Worm (Caenorhabditis elegans) whole organism, early embryonic: ENCODE measurements around the gene F53F4.15.

Source experiments
- B0310.2 ChIP-seq: sonication (generic microtip); optimal IDR thresholded peaks from 2 replicates; lab custom pipeline; 2016; ENCODE audit warnings: mild to moderate bottlenecking, missing genetic modification characterization, missing compliant biosample characterization
- F13C5.2 ChIP-seq: sonication (generic microtip); optimal IDR thresholded peaks from 2 replicates; lab custom pipeline; 2017; ENCODE audit warnings: mild to moderate bottlenecking, missing genetic modification characterization, inconsistent platforms, missing compliant biosample characterization
- aly-1 ChIP-seq: sonication (generic microtip); optimal IDR thresholded peaks from 2 replicates; lab custom pipeline; 2016; ENCODE audit warnings: missing genetic modification characterization, missing compliant biosample characterization
- ama-1 ChIP-seq: fragments of 150-350 bp; optimal IDR thresholded peaks from 2 replicates; lab custom pipeline; 2014
- ceh-13 ChIP-seq: fragments of 200-800 bp; sonication (Bioruptor generic); optimal IDR thresholded peaks from 2 replicates; lab custom pipeline; 2018; ENCODE audit warnings: mild to moderate bottlenecking, missing genetic modification characterization, missing compliant biosample characterization
- ceh-36 ChIP-seq: sonication (generic microtip); optimal IDR thresholded peaks from 2 replicates; lab custom pipeline; 2016; ENCODE audit warnings: missing genetic modification characterization, inconsistent platforms, missing compliant biosample characterization
- ets-7 ChIP-seq: sonication (generic microtip); optimal IDR thresholded peaks from 2 replicates; lab custom pipeline; 2016; ENCODE audit warnings: missing genotype, missing genetic modification characterization, missing compliant biosample characterization
- flt-1 ChIP-seq: fragments of 200-800 bp; sonication (Bioruptor generic); IDR thresholded peaks from 2 replicates; pipeline ENCODE4 v1.3.6; 2022; ENCODE audit warnings: missing genetic modification characterization, missing compliant biosample characterization
- hmbx-1 ChIP-seq: sonication (generic microtip); optimal IDR thresholded peaks from 2 replicates; lab custom pipeline; 2016; ENCODE audit warnings: mild to moderate bottlenecking, missing genetic modification characterization, missing compliant biosample characterization
- hmg-4 ChIP-seq: fragments of 200-800 bp; sonication (Bioruptor generic); optimal IDR thresholded peaks from 2 replicates; lab custom pipeline; 2018; ENCODE audit warnings: mild to moderate bottlenecking, missing genetic modification characterization, missing compliant biosample characterization
- hnd-1 ChIP-seq: sonication (generic microtip); optimal IDR thresholded peaks from 2 replicates; lab custom pipeline; 2016; ENCODE audit warnings: missing genetic modification characterization, missing compliant biosample characterization
- pes-1 ChIP-seq: fragments of 200-800 bp; sonication (Bioruptor generic); IDR thresholded peaks from 2 replicates; pipeline ENCODE4 v1.3.6; 2022; ENCODE audit warnings: missing genetic modification reagents, missing genetic modification characterization, missing compliant biosample characterization
- scrt-1 ChIP-seq: fragments of 200-800 bp; sonication (Bioruptor generic); IDR thresholded peaks from 2 replicates; pipeline ENCODE4 v1.3.6; 2022; ENCODE audit warnings: missing genetic modification characterization, missing compliant biosample characterization
- sea-1 ChIP-seq: fragments of 200-800 bp; sonication (Bioruptor generic); conservative IDR thresholded peaks from 2 replicates; pipeline ENCODE4 v1.3.6; 2022; ENCODE audit warnings: missing genetic modification characterization, missing compliant biosample characterization
- tbx-11 ChIP-seq: fragments of 200-800 bp; sonication (Bioruptor generic); IDR thresholded peaks from 2 replicates; pipeline ENCODE4 v1.3.6; 2022; ENCODE audit warnings: missing genetic modification characterization, missing compliant biosample characterization
- tbx-37 ChIP-seq: fragments of 200-800 bp; sonication (Bioruptor generic); conservative IDR thresholded peaks from 2 replicates; pipeline ENCODE4 v1.3.6; 2022; ENCODE audit warnings: missing genetic modification reagents, missing genetic modification characterization, missing compliant biosample characterization
- tra-4 ChIP-seq: sonication (generic microtip); optimal IDR thresholded peaks from 2 replicates; lab custom pipeline; 2017; ENCODE audit warnings: missing genetic modification characterization, missing compliant biosample characterization

F53F4.15 gene

ce11 chrV:13647185-13647584, 26.4 kb downstream of the F53F4.15 start:
- no peak for TF ChIP-seq tbx-11
- TF ChIP-seq aly-1 (tag; lab: Kevin White, UChicago), result peak; percentile 14

- TF ChIP-seq tra-4 (tag; lab: Kevin White, UChicago) (no peak), pes-1 (peak; percentile 44; the same call in 1 of the 2 replicates), B0310.2 (tag; lab: Kevin White, UChicago) (no peak)
Measured at ce11 chrV:13647617-13648016, 26.8 kb downstream of the F53F4.15 start.

ce11 chrV:13649730-13650349, 29.1 kb downstream of the F53F4.15 start, which contains the start of gene H37A05.4:
TSS of gene H37A05.4 (minus strand) at chrV:13649780.
- TF ChIP-seq hmg-4 (GFP tag; lab: Kevin White, UChicago), result peak; percentile 2
- no peak for TF ChIP-seq scrt-1

- no peak for TF ChIP-seq ama-1
- TF ChIP-seq F13C5.2, result no peak
- no peak for TF ChIP-seq flt-1 (GFP tag; lab: Robert Waterston, UW)
- no peak for TF ChIP-seq pes-1
- no peak for TF ChIP-seq ceh-13 (GFP tag; lab: Kevin White, UChicago)
- TF ChIP-seq aly-1 (tag; lab: Kevin White, UChicago), result no peak
- TF ChIP-seq sea-1, result no peak
- TF ChIP-seq tra-4 (tag; lab: Kevin White, UChicago), result no peak
- TF ChIP-seq tbx-11, result no peak
- TF ChIP-seq ets-7, result no peak
- TF ChIP-seq scrt-1, result no peak
- no peak for TF ChIP-seq hmg-4 (GFP tag; lab: Kevin White, UChicago)
Measured at ce11 chrV:13650800-13651199, 30.0 kb downstream of the F53F4.15 start.

- TF ChIP-seq F13C5.2 (no peak), ets-7 (no peak), ceh-13 (GFP tag; lab: Kevin White, UChicago) (no peak), sea-1 (no peak), ama-1 (no peak), pes-1 (no peak), flt-1 (GFP tag; lab: Robert Waterston, UW) (no peak), ceh-36 (tag; lab: Kevin White, UChicago) (no peak), B0310.2 (tag; lab: Kevin White, UChicago) (no peak), tra-4 (tag; lab: Kevin White, UChicago) (no peak), hmg-4 (GFP tag; lab: Kevin White, UChicago) (no peak), hmbx-1 (tag; lab: Kevin White, UChicago) (no peak), aly-1 (tag; lab: Kevin White, UChicago) (no peak)
Measured at ce11 chrV:13652322-13652721, 31.5 kb downstream of the F53F4.15 start.

- TF ChIP-seq scrt-1 (no peak), hmg-4 (GFP tag; lab: Kevin White, UChicago) (no peak), aly-1 (tag; lab: Kevin White, UChicago) (no peak), hmbx-1 (tag; lab: Kevin White, UChicago) (no peak), tbx-11 (no peak), pes-1 (no peak), ama-1 (no peak), ceh-13 (GFP tag; lab: Kevin White, UChicago) (no peak), flt-1 (GFP tag; lab: Robert Waterston, UW) (no peak), tbx-37 (GFP tag; lab: Robert Waterston, UW) (no peak), F13C5.2 (no peak), tra-4 (tag; lab: Kevin White, UChicago) (no peak)
Measured at ce11 chrV:13653713-13654393, 33.1 kb downstream of the F53F4.15 start, which contains the start of gene lpin-1. TSS of gene lpin-1 (minus strand) at chrV:13654129.

- TF ChIP-seq F13C5.2, result no peak
- no peak for TF ChIP-seq flt-1 (GFP tag; lab: Robert Waterston, UW)
- TF ChIP-seq hmg-4 (GFP tag; lab: Kevin White, UChicago), result no peak
- no peak for TF ChIP-seq hnd-1 (tag; lab: Kevin White, UChicago)
- TF ChIP-seq tra-4 (tag; lab: Kevin White, UChicago), result no peak
- TF ChIP-seq scrt-1, result no peak
- TF ChIP-seq sea-1, result no peak
- no peak for TF ChIP-seq tbx-37 (GFP tag; lab: Robert Waterston, UW)
- no peak for TF ChIP-seq tbx-11
- TF ChIP-seq ceh-13 (GFP tag; lab: Kevin White, UChicago), result no peak
- no peak for TF ChIP-seq B0310.2 (tag; lab: Kevin White, UChicago)
- no peak for TF ChIP-seq aly-1 (tag; lab: Kevin White, UChicago)
- no peak for TF ChIP-seq ceh-36 (tag; lab: Kevin White, UChicago)
- no peak for TF ChIP-seq ets-7
Measured at ce11 chrV:13654394-13654792, 33.6 kb downstream of the F53F4.15 start.

ce11 chrV:13655202-13655764, 34.5 kb downstream of the F53F4.15 start:
- TF ChIP-seq ets-7 (no peak), hmg-4 (GFP tag; lab: Kevin White, UChicago) (no peak), tbx-37 (GFP tag; lab: Robert Waterston, UW) (no peak), ceh-13 (GFP tag; lab: Kevin White, UChicago) (no peak), tbx-11 (no peak)
